Fruit fly (Drosophila melanogaster): Measurements from ENCODE around the gene shep.

shep gene

dm6 chr3L:5145814-5146244, 131.9 kb downstream of the shep start, which contains the start of the genes Fitm and AlaRS-m (continued):
- TF ChIP-seq ase (GFP tag; IDR thresholded peaks at IDR 0.05), result no peak

- TF ChIP-seq Nf-YB (GFP tag; optimal IDR thresholded peaks at IDR 0.05), result no peak
- peak in 1 of 2 experiments; percentile 44 for TF ChIP-seq Pdp1 (GFP tag; optimal IDR thresholded peaks at IDR 0.05)
- TF ChIP-seq nom (GFP tag; optimal IDR thresholded peaks at IDR 0.05), result peak; percentile 79
- no peak for TF ChIP-seq Atf-2 (GFP tag; optimal IDR thresholded peaks at IDR 0.05)
- TF ChIP-seq CG17385 (GFP tag; optimal IDR thresholded peaks at IDR 0.05), result peak; percentile 74
- TF ChIP-seq fd64A (GFP tag; optimal IDR thresholded peaks at IDR 0.05), result no peak
- peak; percentile 35 for TF ChIP-seq MBD-R2 (GFP tag; IDR thresholded peaks at IDR 0.05)
- peak; percentile 89 for TF ChIP-seq E2f2 (GFP tag; IDR thresholded peaks at IDR 0.05)
- no peak for TF ChIP-seq nerfin-1 (tag; optimal IDR thresholded peaks at IDR 0.05)
- no peak for TF ChIP-seq CG14014 (GFP tag; IDR thresholded peaks at IDR 0.05)
- no peak for TF ChIP-seq pum (GFP tag; optimal IDR thresholded peaks at IDR 0.05)
- no peak for TF ChIP-seq CG9215 (GFP tag; IDR thresholded peaks at IDR 0.05)
- TF ChIP-seq CG10321 (GFP tag; IDR thresholded peaks at IDR 0.05), result no peak
- no peak for TF ChIP-seq toy (GFP tag; IDR thresholded peaks at IDR 0.05)
- no peak for TF ChIP-seq nerfin-2 (GFP tag; IDR thresholded peaks at IDR 0.05; ENCODE audit: partially characterized antibody)
- TF ChIP-seq CG3726 (GFP tag; IDR thresholded peaks at IDR 0.05), result no peak
- TF ChIP-seq crp (GFP tag; optimal IDR thresholded peaks at IDR 0.05), result peak in 1 of 2 experiments; percentile 67
- TF ChIP-seq CG13296 (GFP tag; optimal IDR thresholded peaks at IDR 0.05), result peak; percentile 40
- no peak for TF ChIP-seq Hey (tag; optimal IDR thresholded peaks at IDR 0.05)
- no peak for TF ChIP-seq CkIIα-i1 (GFP tag; IDR thresholded peaks at IDR 0.05)
- no peak for TF ChIP-seq CG18011 (GFP tag; optimal IDR thresholded peaks at IDR 0.05)
- no peak for TF ChIP-seq croc (GFP tag; conservative IDR thresholded peaks at IDR 0.05)
- no peak for TF ChIP-seq CG8359 (GFP tag; optimal IDR thresholded peaks at IDR 0.05; ENCODE audit: borderline replicate concordance)
- no peak for TF ChIP-seq Meics (GFP tag; optimal IDR thresholded peaks at IDR 0.05)
- TF ChIP-seq Lpt (GFP tag; optimal IDR thresholded peaks at IDR 0.05), result no peak
- TF ChIP-seq CG12391 (tag; optimal IDR thresholded peaks at IDR 0.05), result no peak
- TF ChIP-seq Asciz (GFP tag; optimal IDR thresholded peaks at IDR 0.05), result no peak
- TF ChIP-seq sug (tag; optimal IDR thresholded peaks at IDR 0.05), result no peak
- no peak for TF ChIP-seq tap (tag; optimal IDR thresholded peaks at IDR 0.05)
- no peak for TF ChIP-seq Neu2 (GFP tag; optimal IDR thresholded peaks at IDR 0.05; ENCODE audit: borderline replicate concordance)
- TF ChIP-seq oc (tag; optimal IDR thresholded peaks at IDR 0.05), result no peak
- peak; percentile 42 for TF ChIP-seq Fer1 (GFP tag; optimal IDR thresholded peaks at IDR 0.05)
- no peak for TF ChIP-seq Lhr (GFP tag; optimal IDR thresholded peaks at IDR 0.05)
- TF ChIP-seq CG18599 (GFP tag; optimal IDR thresholded peaks at IDR 0.05), result no peak
- peak in 1 of 2 experiments; percentile 93 for TF ChIP-seq Hr78 (GFP tag; optimal IDR thresholded peaks at IDR 0.05)
- no peak for TF ChIP-seq CG14441 (GFP tag; IDR thresholded peaks at IDR 0.05)
- no peak for TF ChIP-seq CG2678 (tag; optimal IDR thresholded peaks at IDR 0.05)
- TF ChIP-seq TFAM (GFP tag; optimal IDR thresholded peaks at IDR 0.05), result no peak
- no peak for TF ChIP-seq ERR (GFP tag; optimal IDR thresholded peaks at IDR 0.05)
- no peak for TF ChIP-seq Dfd (GFP tag; optimal IDR thresholded peaks at IDR 0.05)
- no peak for TF ChIP-seq CG2199 (GFP tag; IDR thresholded peaks at IDR 0.05)
- TF ChIP-seq Dp (GFP tag; optimal IDR thresholded peaks at IDR 0.05), result peak; percentile 87
- TF ChIP-seq exex (tag; optimal IDR thresholded peaks at IDR 0.05), result peak; percentile 14
- no peak for TF ChIP-seq CG12071 (GFP tag; optimal IDR thresholded peaks at IDR 0.05)
- no peak for TF ChIP-seq CG2889 (GFP tag; IDR thresholded peaks at IDR 0.05)
- no peak for TF ChIP-seq HmgD (GFP tag; optimal IDR thresholded peaks at IDR 0.05)
These were observed 136.2 kb downstream of the shep start, which contains the start of the genes Dhrs4 and Gdap1 for dm6 chr3L:5141380-5142101. TSS of gene Dhrs4 (minus strand) at chr3L:5141646. TSS of gene Gdap1 (plus strand) at chr3L:5141953.

Measured in whole organism, embryonic.